Worm (Caenorhabditis elegans) whole organism, L4 larva: ENCODE data around the gene ZK616.2.

Experiments
- R02D3.7 ChIP-seq: fragments of 150-350 bp; sonication (generic microtip); optimal IDR thresholded peaks from 3 replicates; lab custom pipeline; 2014; ENCODE audit warnings: missing biosample characterization, missing genetic modification characterization
- T26A8.4 ChIP-seq: fragments of 200-800 bp; sonication (Bioruptor generic); IDR thresholded peaks from 2 replicates; pipeline ENCODE4 v1.3.6; 2022; ENCODE audit warnings: missing genetic modification characterization, missing compliant biosample characterization
- ZK337.2 ChIP-seq: fragments of 200-800 bp; sonication (Bioruptor generic); IDR thresholded peaks from 2 replicates; pipeline ENCODE4 v1.3.6; 2022; ENCODE audit warnings: missing genetic modification reagents, missing genetic modification characterization, missing compliant biosample characterization
- aha-1 ChIP-seq: fragments of 150-350 bp; peaks from one replicate; lab custom pipeline; 2014; ENCODE audit warnings: missing biosample characterization, missing genetic modification characterization
- aly-2 ChIP-seq: sonication (generic microtip); optimal IDR thresholded peaks from 2 replicates; lab custom pipeline; 2018; ENCODE audit warnings: missing biosample characterization, missing genetic modification characterization
- ama-1 ChIP-seq: fragments of 150-350 bp; optimal IDR thresholded peaks from 2 replicates; lab custom pipeline; 2014; ENCODE audit warnings: inconsistent platforms, mixed read lengths
- arid-1 ChIP-seq: fragments of 200-800 bp; sonication (Bioruptor generic); conservative IDR thresholded peaks from 2 replicates; pipeline ENCODE4 v1.3.6; 2022; ENCODE audit warnings: missing genetic modification reagents, missing genetic modification characterization, missing compliant biosample characterization
- ceh-20 ChIP-seq: fragments of 200-800 bp; sonication (Bioruptor generic); IDR thresholded peaks from 2 replicates; pipeline ENCODE4 v1.3.6; 2022; ENCODE audit warnings: missing genetic modification reagents, missing genetic modification characterization, missing compliant biosample characterization
- ceh-44 ChIP-seq: fragments of 200-800 bp; sonication (Bioruptor generic); IDR thresholded peaks from 2 replicates; pipeline ENCODE4 v1.3.6; 2022; ENCODE audit warnings: missing genetic modification reagents, missing genetic modification characterization, missing compliant biosample characterization
- ces-1 ChIP-seq: fragments of 150-350 bp; sonication (generic microtip); optimal IDR thresholded peaks from 4 replicates; lab custom pipeline; 2014; ENCODE audit warnings: missing biosample characterization, missing genetic modification reagents, missing genetic modification characterization
- daf-12 ChIP-seq: fragments of 150-350 bp; optimal IDR thresholded peaks from 2 replicates; lab custom pipeline; 2014; ENCODE audit warnings: missing biosample characterization, missing genetic modification reagents, missing genetic modification characterization
- daf-16 ChIP-seq, 3 experiments: sonication (generic microtip); optimal IDR thresholded peaks; 2 replicates each; lab custom pipeline; 2016 to 2017; ENCODE audit warnings: missing genetic modification characterization in 3 of 3, missing genetic modification reagents in 3 of 3, mild to moderate bottlenecking in 2 of 3, missing compliant biosample characterization in 2 of 3, missing biosample characterization in 1 of 3, moderate library complexity in 1 of 3
- dpl-1 ChIP-seq: fragments of 150-350 bp; optimal IDR thresholded peaks from 2 replicates; lab custom pipeline; 2014; ENCODE audit warnings: missing biosample characterization, missing genetic modification reagents, missing genetic modification characterization
- dve-1 ChIP-seq: sonication (generic microtip); optimal IDR thresholded peaks from 2 replicates; lab custom pipeline; 2017; ENCODE audit warnings: antibody characterized with exemption, mild to moderate bottlenecking, missing genetic modification characterization, missing compliant biosample characterization; ENCODE audit not compliant: insufficient read depth
- egl-27 ChIP-seq: sonication (generic microtip); optimal IDR thresholded peaks from 3 replicates; lab custom pipeline; 2017; ENCODE audit warnings: missing biosample characterization, missing genetic modification reagents, missing genetic modification characterization
- fkh-10 ChIP-seq: fragments of 150-350 bp; optimal IDR thresholded peaks from 2 replicates; lab custom pipeline; 2014; ENCODE audit warnings: missing biosample characterization, missing genetic modification reagents, missing genetic modification characterization
- hlh-11 ChIP-seq: fragments of 200-800 bp; sonication (Bioruptor generic); optimal IDR thresholded peaks from 2 replicates; lab custom pipeline; 2018; ENCODE audit warnings: mild to moderate bottlenecking, missing genetic modification characterization, missing compliant biosample characterization
- hlh-30 ChIP-seq: sonication (generic microtip); optimal IDR thresholded peaks from 2 replicates; lab custom pipeline; 2017; ENCODE audit warnings: antibody characterized with exemption, mild to moderate bottlenecking, missing genetic modification characterization, missing compliant biosample characterization; ENCODE audit not compliant: insufficient read depth
- hmg-1.1 ChIP-seq: fragments of 200-800 bp; sonication (Bioruptor generic); IDR thresholded peaks from 2 replicates; pipeline ENCODE4 v1.3.6; 2022; ENCODE audit warnings: missing genetic modification reagents, missing genetic modification characterization, missing compliant biosample characterization
- lin-1 ChIP-seq: fragments of 200-800 bp; sonication (Bioruptor generic); IDR thresholded peaks from 2 replicates; pipeline ENCODE4 v1.3.6; 2022; ENCODE audit warnings: missing genetic modification reagents, missing genetic modification characterization, missing compliant biosample characterization
- lin-15B ChIP-seq: fragments of 150-350 bp; sonication (generic microtip); optimal IDR thresholded peaks from 3 replicates; lab custom pipeline; 2014; ENCODE audit warnings: missing biosample characterization, missing genetic modification characterization
- lin-38 ChIP-seq: fragments of 200-800 bp; sonication (Bioruptor generic); IDR thresholded peaks from 2 replicates; pipeline ENCODE4 v1.3.6; 2022; ENCODE audit warnings: missing genetic modification reagents, missing genetic modification characterization, missing compliant biosample characterization
- lsy-2 ChIP-seq, 2 experiments: fragments of 150-350 bp in 1 of 2; sonication (generic microtip) in 1 of 2; optimal IDR thresholded peaks; 2 replicates each; lab custom pipeline; 2014 to 2017; ENCODE audit warnings: missing biosample characterization in 2 of 2, missing genetic modification characterization in 2 of 2
- madf-5 ChIP-seq, 2 experiments: fragments of 200-800 bp; sonication (Bioruptor generic); IDR thresholded peaks; 2 replicates each; pipeline ENCODE4 v1.3.6; 2022; ENCODE audit warnings: missing compliant biosample characterization in 2 of 2, missing genetic modification characterization in 2 of 2
- madf-9 ChIP-seq: fragments of 200-800 bp; sonication (Bioruptor generic); conservative IDR thresholded peaks from 2 replicates; pipeline ENCODE4 v1.3.6; 2022; ENCODE audit warnings: missing genetic modification reagents, missing genetic modification characterization, missing compliant biosample characterization
- mdl-1 ChIP-seq, 2 experiments: fragments of 150-350 bp in 1 of 2; sonication (generic microtip) in 1 of 2; optimal IDR thresholded peaks; 2 replicates each; lab custom pipeline; 2014 to 2017; ENCODE audit warnings: missing biosample characterization in 2 of 2, missing genetic modification characterization in 2 of 2
- mep-1 ChIP-seq: fragments of 150-350 bp; sonication (generic microtip); optimal IDR thresholded peaks from 3 replicates; lab custom pipeline; 2014; ENCODE audit warnings: missing biosample characterization, missing genetic modification characterization
- mes-2 ChIP-seq: sonication (generic microtip); optimal IDR thresholded peaks from 2 replicates; lab custom pipeline; 2016; ENCODE audit warnings: missing genotype, mild to moderate bottlenecking, missing genetic modification characterization, missing compliant biosample characterization; ENCODE audit not compliant: poor library complexity, severe bottlenecking
- mxl-3 ChIP-seq: fragments of 200-800 bp; sonication (Bioruptor generic); optimal IDR thresholded peaks from 2 replicates; lab custom pipeline; 2018; ENCODE audit warnings: mild to moderate bottlenecking, missing genetic modification characterization, missing compliant biosample characterization
- nhr-10 ChIP-seq: fragments of 150-350 bp; optimal IDR thresholded peaks from 2 replicates; lab custom pipeline; 2014; ENCODE audit warnings: missing biosample characterization, missing genetic modification characterization
- nhr-237 ChIP-seq: sonication (generic microtip); optimal IDR thresholded peaks from 2 replicates; lab custom pipeline; 2017; ENCODE audit warnings: missing biosample characterization, missing genetic modification characterization
- nhr-28 ChIP-seq: fragments of 150-350 bp; optimal IDR thresholded peaks from 2 replicates; lab custom pipeline; 2014; ENCODE audit warnings: missing biosample characterization, missing genetic modification characterization
- nhr-41 ChIP-seq: fragments of 200-800 bp; sonication (Bioruptor generic); IDR thresholded peaks from 2 replicates; pipeline ENCODE4 v1.3.6; 2022; ENCODE audit warnings: missing genetic modification reagents, missing genetic modification characterization, missing compliant biosample characterization
- nhr-6 ChIP-seq: fragments of 150-350 bp; optimal IDR thresholded peaks from 2 replicates; lab custom pipeline; 2014; ENCODE audit warnings: missing biosample characterization, missing genetic modification characterization
- rbr-2 ChIP-seq: sonication (generic microtip); optimal IDR thresholded peaks from 2 replicates; lab custom pipeline; 2016; ENCODE audit warnings: missing genotype, missing genetic modification characterization, missing compliant biosample characterization
- set-16 ChIP-seq: fragments of 200-800 bp; sonication (Bioruptor generic); IDR thresholded peaks from 2 replicates; pipeline ENCODE4 v1.3.6; 2022; ENCODE audit warnings: missing genetic modification reagents, missing genetic modification characterization, missing compliant biosample characterization
- snpc-1.2 ChIP-seq: fragments of 200-800 bp; sonication (Bioruptor generic); IDR thresholded peaks from 2 replicates; pipeline ENCODE4 v1.3.6; 2022; ENCODE audit warnings: missing genetic modification reagents, missing genetic modification characterization, missing compliant biosample characterization
- zip-2 ChIP-seq: fragments of 150-350 bp; optimal IDR thresholded peaks from 2 replicates; lab custom pipeline; 2014; ENCODE audit warnings: missing biosample characterization, missing genetic modification characterization

ZK616.2 gene

DNA sequence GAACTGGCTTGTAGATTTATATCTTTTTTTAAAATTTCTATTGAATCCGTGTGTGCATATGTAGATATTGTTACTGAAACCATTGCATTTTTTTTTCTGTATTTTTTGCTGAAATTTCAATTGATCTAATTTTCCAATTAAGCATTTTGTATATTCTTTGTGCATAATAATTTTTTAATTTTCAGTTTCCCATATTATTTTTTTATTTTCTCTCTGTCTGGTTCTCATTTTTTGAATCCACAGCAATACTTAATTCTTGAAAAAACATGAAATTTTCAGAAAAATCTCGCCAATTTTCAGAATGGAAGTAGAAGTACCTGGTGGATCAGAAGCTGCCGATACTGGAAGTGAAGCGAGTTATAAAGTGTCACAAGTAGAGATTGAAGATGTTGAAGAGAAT lies 31.1 kb upstream of the ZK616.2 start, which contains the start of gene sand-1:
sand-1 (plus strand) TSS at position 301 of the 400 bp plus-strand sequence.
- peak; percentile 14 for TF ChIP-seq ama-1 (lab: Kevin White, UChicago)
- TF ChIP-seq fkh-10: no peak

DNA sequence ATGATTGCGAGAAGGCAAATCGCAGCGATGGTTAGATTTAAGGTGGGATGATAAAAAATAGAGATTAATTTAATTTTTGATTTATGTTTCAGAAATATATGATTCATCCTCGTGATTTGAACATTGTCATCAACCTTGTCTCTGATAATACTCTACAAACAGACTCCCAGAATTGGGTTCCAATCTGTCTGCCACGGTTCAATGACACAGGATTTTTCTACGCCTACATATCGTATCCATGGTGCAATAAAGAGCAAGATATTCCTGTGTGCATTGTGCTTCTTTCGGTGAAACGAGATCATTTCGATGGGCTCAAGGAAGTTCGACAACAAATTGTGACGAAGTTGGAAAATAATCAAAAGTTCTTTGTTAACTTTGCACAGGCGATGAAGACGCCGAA lies 29.7 kb upstream of the ZK616.2 start:
- TF ChIP-seq T26A8.4 (no peak), aly-2 (tag; lab: Kevin White, UChicago) (no peak), nhr-6 (no peak), egl-27 (tag; lab: Kevin White, UChicago) (no peak), nhr-10 (no peak), madf-9 (GFP tag; lab: Robert Waterston, UW) (no peak), nhr-237 (tag; lab: Kevin White, UChicago) (no peak), daf-12 (tag; lab: Kevin White, UChicago) (no peak)

ce11 chrIV:5368860-5369259 lies 28.8 kb upstream of the ZK616.2 start:
- no peak; the same call in 1 of the 2 replicates for TF ChIP-seq arid-1 (GFP tag; lab: Robert Waterston, UW)
- TF ChIP-seq mxl-3 (GFP tag; lab: Kevin White, UChicago): peak; percentile 43
- no peak for TF ChIP-seq nhr-41
- peak; percentile 41 for TF ChIP-seq rbr-2 (tag; lab: Kevin White, UChicago)
- TF ChIP-seq ZK337.2 (GFP tag; lab: Robert Waterston, UW): no peak
- TF ChIP-seq lin-1 (GFP tag; lab: Robert Waterston, UW): 0 out of 2 replicates have a peak, but pooled peaks have one; percentile 47
- TF ChIP-seq set-16 (GFP tag; lab: Robert Waterston, UW): peak; percentile 33; the same call in 1 of the 2 replicates
- peak; percentile 59; the same call in 1 of the 2 replicates for TF ChIP-seq hmg-1.1 (GFP tag; lab: Robert Waterston, UW)
- peak; percentile 26 for TF ChIP-seq aha-1
- TF ChIP-seq daf-16 (GFP tag; optimal IDR thresholded peaks at IDR 0.05; lab: Kevin White, UChicago): no peak
- TF ChIP-seq daf-16 (tag; optimal IDR thresholded peaks at IDR 0.05; lab: Kevin White, UChicago): peak; percentile 28
- TF ChIP-seq ces-1 (GFP tag; lab: Kevin White, UChicago): no peak
- TF ChIP-seq fkh-10: peak; percentile 43
- TF ChIP-seq lin-15B (tag; lab: Kevin White, UChicago): no peak
- TF ChIP-seq hlh-30: peak; percentile 69
- peak; percentile 49; the same call in 1 of the 2 replicates for TF ChIP-seq snpc-1.2 (GFP tag; lab: Robert Waterston, UW)
- peak; percentile 35 for TF ChIP-seq mep-1 (tag; lab: Kevin White, UChicago)
- TF ChIP-seq hlh-11: peak; percentile 33
- peak; percentile 15 for TF ChIP-seq dve-1 (tag; lab: Kevin White, UChicago)
- peak; percentile 21 for TF ChIP-seq ama-1 (lab: Kevin White, UChicago)
- peak; percentile 43 for TF ChIP-seq dpl-1 (GFP tag; lab: Kevin White, UChicago)
- TF ChIP-seq lin-38 (GFP tag; lab: Robert Waterston, UW): peak; percentile 65
- TF ChIP-seq nhr-10: no peak
- peak; percentile 33 for TF ChIP-seq nhr-28
- TF ChIP-seq mes-2 (tag; lab: Kevin White, UChicago): peak; percentile 67
- peak in 1 of 2 experiments; percentile 50 for TF ChIP-seq lsy-2 (tag; optimal IDR thresholded peaks at IDR 0.05; lab: Kevin White, UChicago)
- no peak for TF ChIP-seq madf-5 (GFP tag; IDR thresholded peaks at IDR 0.05; lab: Robert Waterston, UW)
- TF ChIP-seq nhr-6: peak; percentile 58
- TF ChIP-seq daf-12 (tag; lab: Kevin White, UChicago): no peak
- TF ChIP-seq ceh-44: no peak
- TF ChIP-seq R02D3.7: no peak
- no peak for TF ChIP-seq ceh-20
- no peak for TF ChIP-seq zip-2 (tag; lab: Kevin White, UChicago)
- TF ChIP-seq mdl-1 (tag; optimal IDR thresholded peaks at IDR 0.05; lab: Kevin White, UChicago): peak in 1 of 2 experiments; percentile 39
- TF ChIP-seq T26A8.4: 0 out of 2 replicates have a peak, but pooled peaks have one; percentile 33
